Worm (Caenorhabditis elegans): ENCODE measurements around the gene pfs-2.

- TF ChIP-seq him-1 (tag; optimal IDR thresholded peaks at IDR 0.05) (no peak), dao-5 (tag; optimal IDR thresholded peaks at IDR 0.05) (no peak)
Observed at ce11 chrII:14410768-14411167, 52.6 kb downstream of the pfs-2 start, which contains the start of gene dsb-2.
